Fruit fly (Drosophila melanogaster): ENCODE measurements around the gene CG33654.

- no peak for TF ChIP-seq kay (GFP tag; ENCODE audit: borderline replicate concordance)
- TF ChIP-seq CG7101 (tag; optimal IDR thresholded peaks at IDR 0.05) = peak; percentile 25
- no peak for TF ChIP-seq Hr96 (GFP tag; optimal IDR thresholded peaks at IDR 0.05)
- TF ChIP-seq CG1620 (GFP tag; optimal IDR thresholded peaks at IDR 0.05) = peak; percentile 0
- peak; percentile 61 for TF ChIP-seq bab1 (GFP tag; optimal IDR thresholded peaks at IDR 0.05)
- TF ChIP-seq CG33017 (tag; optimal IDR thresholded peaks at IDR 0.05) = peak; percentile 29
- no peak for TF ChIP-seq Mnt (GFP tag; optimal IDR thresholded peaks at IDR 0.05)
- TF ChIP-seq Clk (GFP tag; optimal IDR thresholded peaks at IDR 0.05) = no peak
- TF ChIP-seq CG12768 (GFP tag; optimal IDR thresholded peaks at IDR 0.05) = peak; percentile 36
These were observed 1.9 kb downstream of the CG33654 start, which contains the start of gene CG8301 for dm6 chr3R:9581089-9581520.

Measured in whole organism, adult.